Fruit fly (Drosophila melanogaster) whole organism, pupa: ENCODE data around the gene CG17746.

Experiments
- CG10348 ChIP-seq: fragments of 200-800 bp; sonication (Bioruptor generic); IDR thresholded peaks from 2 replicates; pipeline ENCODE4 v1.3.6; 2022; ENCODE audit warnings: missing biosample characterization, missing genetic modification characterization
- CG12605 ChIP-seq: fragments of 200-800 bp; sonication (Bioruptor generic); IDR thresholded peaks from 2 replicates; pipeline ENCODE4 v1.3.6; 2022; ENCODE audit warnings: missing biosample characterization, missing genetic modification characterization
- CG13204 ChIP-seq: fragments of 200-800 bp; sonication (Bioruptor generic); optimal IDR thresholded peaks from 2 replicates; lab custom pipeline; 2018; ENCODE audit warnings: missing biosample characterization, mild to moderate bottlenecking, missing genetic modification characterization, moderate library complexity
- CG14655 ChIP-seq: fragments of 200-800 bp; sonication (Bioruptor generic); optimal IDR thresholded peaks from 3 replicates; lab custom pipeline; 2017; ENCODE audit warnings: mild to moderate bottlenecking, missing biosample characterization, missing genetic modification reagents, missing genetic modification characterization
- CG15710 ChIP-seq: fragments of 200-800 bp; sonication (Bioruptor generic); optimal IDR thresholded peaks from 2 replicates; lab custom pipeline; 2018; ENCODE audit warnings: missing biosample characterization, mild to moderate bottlenecking, missing genetic modification characterization, moderate library complexity
- CG17806 ChIP-seq: fragments of 200-800 bp; sonication (Bioruptor generic); optimal IDR thresholded peaks from 2 replicates; lab custom pipeline; 2018; ENCODE audit warnings: missing biosample characterization, mild to moderate bottlenecking, missing genetic modification characterization, moderate library complexity
- CG32121 ChIP-seq: fragments of 200-800 bp; sonication (Bioruptor generic); IDR thresholded peaks from 2 replicates; pipeline ENCODE4 v1.3.6; 2022; ENCODE audit warnings: missing biosample characterization, missing genetic modification characterization
- CG34367 ChIP-seq: fragments of 200-800 bp; sonication (Bioruptor generic); optimal IDR thresholded peaks from 2 replicates; lab custom pipeline; 2018; ENCODE audit warnings: missing biosample characterization, mild to moderate bottlenecking, missing genetic modification characterization
- CG4496 ChIP-seq: fragments of 200-800 bp; sonication (Bioruptor generic); IDR thresholded peaks from 3 replicates; pipeline ENCODE4 v1.3.6; 2022; ENCODE audit warnings: missing biosample characterization, missing genetic modification characterization
- CG8159 ChIP-seq: fragments of 200-800 bp; sonication (Bioruptor generic); optimal IDR thresholded peaks from 3 replicates; lab custom pipeline; 2018; ENCODE audit warnings: missing biosample characterization, mild to moderate bottlenecking, missing genetic modification characterization, moderate library complexity
- CG8301 ChIP-seq: fragments of 200-800 bp; sonication (Bioruptor generic); optimal IDR thresholded peaks from 2 replicates; lab custom pipeline; 2018; ENCODE audit warnings: missing biosample characterization, mild to moderate bottlenecking, missing genetic modification characterization
- CG9948 ChIP-seq: fragments of 200-800 bp; sonication (Bioruptor generic); optimal IDR thresholded peaks from 2 replicates; lab custom pipeline; 2018; ENCODE audit warnings: missing biosample characterization, mild to moderate bottlenecking, missing genetic modification characterization, moderate library complexity
- D1 ChIP-seq: fragments of 200-800 bp; sonication (Bioruptor generic); optimal IDR thresholded peaks from 2 replicates; lab custom pipeline; 2018; ENCODE audit warnings: missing biosample characterization, mild to moderate bottlenecking, missing genetic modification characterization, moderate library complexity
- EcR ChIP-seq: fragments of 200-800 bp; sonication (Bioruptor generic); optimal IDR thresholded peaks from 3 replicates; lab custom pipeline; 2019; ENCODE audit warnings: missing biosample characterization, missing genetic modification characterization, mild to moderate bottlenecking, moderate library complexity, missing genetic modification reagents
- Ets98B ChIP-seq: fragments of 200-800 bp; sonication (Bioruptor generic); IDR thresholded peaks from 2 replicates; pipeline ENCODE4 v1.3.6; 2022; ENCODE audit warnings: missing biosample characterization, missing genetic modification characterization
- Pif1A ChIP-seq: fragments of 200-800 bp; sonication (Bioruptor generic); optimal IDR thresholded peaks from 3 replicates; lab custom pipeline; 2016; ENCODE audit warnings: missing biosample characterization, missing genetic modification characterization
- Pif1B ChIP-seq: fragments of 200-800 bp; sonication (Bioruptor generic); optimal IDR thresholded peaks from 3 replicates; lab custom pipeline; 2016; ENCODE audit warnings: missing biosample characterization, missing genetic modification characterization
- Snoo ChIP-seq: fragments of 200-800 bp; sonication (Bioruptor generic); optimal IDR thresholded peaks from 3 replicates; lab custom pipeline; 2017; ENCODE audit warnings: missing biosample characterization, mild to moderate bottlenecking, missing genetic modification characterization, inconsistent platforms
- fd96Ca ChIP-seq: fragments of 200-800 bp; sonication (Bioruptor generic); IDR thresholded peaks from 3 replicates; pipeline ENCODE4 v1.3.6; 2022; ENCODE audit warnings: missing biosample characterization, missing genetic modification characterization
- gl ChIP-seq: fragments of 200-800 bp; sonication (Bioruptor generic); optimal IDR thresholded peaks from 2 replicates; lab custom pipeline; 2018; ENCODE audit warnings: missing biosample characterization, mild to moderate bottlenecking, missing genetic modification characterization
- rn ChIP-seq: fragments of 200-800 bp; sonication (Bioruptor generic); IDR thresholded peaks from 2 replicates; pipeline ENCODE4 v1.3.6; 2022; ENCODE audit warnings: missing biosample characterization, missing genetic modification characterization

CG17746 gene

DNA sequence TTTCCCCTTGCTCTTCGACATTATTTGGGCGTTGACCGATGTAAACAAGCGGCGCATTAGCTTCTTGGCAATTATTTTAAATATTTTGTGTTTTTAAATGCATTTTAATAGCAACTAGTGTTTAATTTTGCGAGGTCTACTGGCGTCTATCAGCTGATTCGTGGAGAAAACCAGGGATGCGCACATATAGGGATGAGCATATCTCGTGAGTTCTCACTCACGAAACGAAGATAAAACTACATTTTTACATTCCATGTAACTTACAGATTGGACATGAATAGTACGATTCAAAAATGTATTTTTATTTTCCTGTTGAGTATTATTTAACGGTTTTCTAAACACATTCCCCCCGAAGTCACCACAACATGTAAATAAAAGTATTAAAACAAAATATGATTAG is 41.9 kb downstream of the CG17746 start, which contains the start of gene CG14966:
Gene CG14966, minus strand, starts transcription at position 168 of the 400 bp plus-strand sequence.
- no peak for TF ChIP-seq Pif1A (GFP tag; lab: Kevin White, UChicago)
- no peak for TF ChIP-seq CG10348 (GFP tag; lab: Robert Waterston, UW)
- TF ChIP-seq CG12605 (GFP tag; lab: Robert Waterston, UW): 0 out of 2 replicates have a peak, but pooled peaks have one; percentile 19
- TF ChIP-seq gl (tag; lab: Kevin White, UChicago): peak; percentile 6

DNA sequence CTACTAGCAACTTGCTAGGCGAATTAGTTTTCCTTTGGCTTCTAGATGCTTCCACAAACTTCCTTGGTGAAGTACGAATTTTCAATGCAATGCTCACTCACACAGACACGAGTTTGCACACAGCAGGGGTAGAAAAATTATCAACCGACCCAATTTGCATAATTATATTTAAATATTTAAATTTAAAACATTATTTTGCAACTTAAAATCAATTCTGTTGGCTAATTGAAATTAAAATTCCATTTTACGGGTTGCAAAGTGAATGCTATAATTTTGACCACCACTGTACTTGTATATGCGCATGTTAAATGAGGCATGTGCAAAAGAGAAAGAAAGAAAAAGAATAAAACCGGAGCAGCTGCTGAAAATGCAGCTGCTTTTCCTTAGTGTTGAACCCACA is 45.3 kb downstream of the CG17746 start:
- TF ChIP-seq CG12605 (GFP tag; lab: Robert Waterston, UW) (peak; percentile 99), CG17806 (tag; lab: Kevin White, UChicago) (peak; percentile 96), CG4496 (GFP tag; lab: Robert Waterston, UW) (peak; percentile 99), Snoo (peak; percentile 94), CG14655 (GFP tag; lab: Kevin White, UChicago) (peak; percentile 96), Pif1B (peak; percentile 98), CG10348 (GFP tag; lab: Robert Waterston, UW) (peak; percentile 84), CG34367 (tag; lab: Kevin White, UChicago) (peak; percentile 96), CG8159 (peak; percentile 94), CG32121 (GFP tag; lab: Robert Waterston, UW) (peak; percentile 98), Pif1A (GFP tag; lab: Kevin White, UChicago) (peak; percentile 98), CG15710 (peak; percentile 92), rn (GFP tag; lab: Robert Waterston, UW) (peak; percentile 96), CG13204 (GFP tag; lab: Kevin White, UChicago) (peak; percentile 55), EcR (GFP tag; lab: Kevin White, UChicago) (no peak), gl (tag; lab: Kevin White, UChicago) (peak; percentile 88), D1 (tag; lab: Kevin White, UChicago) (no peak), fd96Ca (GFP tag; lab: Robert Waterston, UW) (peak; percentile 95), Ets98B (GFP tag; lab: Robert Waterston, UW) (peak; percentile 98), CG9948 (tag; lab: Kevin White, UChicago) (peak; percentile 93), CG8301 (tag; lab: Kevin White, UChicago) (peak; percentile 97)

DNA sequence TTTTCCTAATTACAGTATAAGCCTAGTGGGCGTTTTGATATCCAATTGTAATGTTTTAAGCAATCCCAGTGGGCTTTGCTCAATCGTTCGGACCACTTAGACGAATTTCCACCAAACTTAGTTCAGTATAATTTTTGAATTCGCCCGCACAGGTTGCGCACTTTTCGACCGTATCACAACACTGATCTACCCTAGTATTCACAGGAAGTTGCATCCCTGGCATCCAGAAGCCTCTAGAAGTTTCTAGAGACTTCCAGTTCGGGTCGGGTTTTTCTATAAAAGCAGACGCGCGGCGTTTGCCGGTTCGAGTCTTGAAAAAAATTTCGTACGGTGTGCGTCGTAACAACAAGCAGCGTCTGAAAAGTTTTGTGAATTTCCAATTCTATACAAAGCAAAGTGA is 46.5 kb downstream of the CG17746 start, which contains the start of gene Hsp83:
Gene Hsp83, plus strand, starts transcription at position 58 of the 400 bp plus-strand sequence.
- TF ChIP-seq CG14655 (GFP tag; lab: Kevin White, UChicago) (no peak), CG9948 (tag; lab: Kevin White, UChicago) (peak; percentile 58), Pif1A (GFP tag; lab: Kevin White, UChicago) (peak; percentile 96), CG4496 (GFP tag; lab: Robert Waterston, UW) (peak; percentile 95), CG32121 (GFP tag; lab: Robert Waterston, UW) (peak; percentile 87), CG17806 (tag; lab: Kevin White, UChicago) (peak; percentile 65), Pif1B (peak; percentile 92), CG8301 (tag; lab: Kevin White, UChicago) (no peak), EcR (GFP tag; lab: Kevin White, UChicago) (peak; percentile 22), CG13204 (GFP tag; lab: Kevin White, UChicago) (peak; percentile 95), CG8159 (peak; percentile 72), CG34367 (tag; lab: Kevin White, UChicago) (peak; percentile 89), D1 (tag; lab: Kevin White, UChicago) (no peak), rn (GFP tag; lab: Robert Waterston, UW) (no peak), CG12605 (GFP tag; lab: Robert Waterston, UW) (peak; percentile 94), Snoo (peak; percentile 97), CG15710 (peak; percentile 76), gl (tag; lab: Kevin White, UChicago) (peak; percentile 95), CG10348 (GFP tag; lab: Robert Waterston, UW) (no peak), fd96Ca (GFP tag; lab: Robert Waterston, UW) (peak; percentile 72; the same call in 2 of the 3 replicates), Ets98B (GFP tag; lab: Robert Waterston, UW) (peak; percentile 94)

DNA sequence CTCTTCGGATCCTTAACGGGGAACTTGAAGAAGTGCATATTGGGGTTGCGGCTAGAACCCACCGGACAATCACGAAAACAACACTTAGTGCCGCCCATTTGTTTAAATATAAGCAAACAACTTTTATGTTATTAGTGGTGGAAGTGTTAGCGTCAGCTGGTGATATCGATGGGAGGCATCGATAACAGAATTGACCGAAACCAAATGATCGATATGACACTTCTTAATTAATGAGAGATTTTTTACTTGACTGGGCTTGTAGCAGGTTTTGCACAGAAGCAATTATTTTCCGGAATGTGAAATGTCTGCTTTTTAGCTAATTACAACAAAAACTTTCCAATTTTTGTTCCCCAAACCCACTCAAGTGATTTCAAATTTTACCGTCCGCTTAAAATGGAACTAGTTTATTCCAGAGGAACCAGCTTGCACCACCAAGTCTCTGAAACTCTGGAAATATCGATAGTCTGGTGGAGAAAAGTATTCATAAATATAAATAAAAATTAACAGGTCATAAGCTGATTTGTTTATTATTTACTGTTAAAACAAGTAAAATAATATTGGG is 47.0 kb downstream of the CG17746 start, which contains the start of gene CG14965:
Gene CG14965, minus strand, starts transcription at position 159 of the 562 bp plus-strand sequence.
- no peak for TF ChIP-seq CG10348 (GFP tag; lab: Robert Waterston, UW)
- TF ChIP-seq CG13204 (GFP tag; lab: Kevin White, UChicago): no peak
- TF ChIP-seq Pif1B: no peak
- TF ChIP-seq CG34367 (tag; lab: Kevin White, UChicago): no peak
- TF ChIP-seq gl (tag; lab: Kevin White, UChicago): no peak
- TF ChIP-seq rn (GFP tag; lab: Robert Waterston, UW): no peak
- no peak for TF ChIP-seq CG32121 (GFP tag; lab: Robert Waterston, UW)
- no peak for TF ChIP-seq CG4496 (GFP tag; lab: Robert Waterston, UW)
- TF ChIP-seq CG8159: no peak
- no peak for TF ChIP-seq EcR (GFP tag; lab: Kevin White, UChicago)
- no peak for TF ChIP-seq CG15710
- no peak for TF ChIP-seq Snoo
- TF ChIP-seq CG12605 (GFP tag; lab: Robert Waterston, UW): no peak
- no peak for TF ChIP-seq D1 (tag; lab: Kevin White, UChicago)
- no peak for TF ChIP-seq Ets98B (GFP tag; lab: Robert Waterston, UW)

DNA sequence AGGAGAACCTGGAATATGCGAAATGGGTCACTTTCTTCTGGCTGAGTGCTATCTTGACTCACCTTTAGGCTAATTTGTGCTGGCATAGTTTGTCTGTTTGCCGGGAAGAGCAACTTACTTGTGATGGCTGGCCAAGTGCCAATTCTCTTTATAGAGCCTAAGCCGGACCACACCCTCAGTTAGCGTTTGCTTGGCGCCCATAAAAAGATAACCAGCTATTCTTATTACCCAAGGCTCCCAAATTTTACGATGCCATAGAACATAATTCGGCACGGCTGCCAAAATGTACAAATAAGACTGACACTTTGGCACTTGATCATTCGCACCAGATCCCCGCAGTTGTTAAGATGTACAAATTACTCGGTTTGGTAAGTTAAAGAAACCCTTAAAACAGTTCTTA is 49.7 kb downstream of the CG17746 start, which contains the start of the genes CG42525 and CG14958:
Gene CG42525, minus strand, starts transcription at position 101 of the 400 bp plus-strand sequence.
Gene CG14958, plus strand, starts transcription at position 332 of the 400 bp plus-strand sequence.
- TF ChIP-seq rn (GFP tag; lab: Robert Waterston, UW): no peak
- no peak for TF ChIP-seq CG32121 (GFP tag; lab: Robert Waterston, UW)
- no peak for TF ChIP-seq CG13204 (GFP tag; lab: Kevin White, UChicago)
- TF ChIP-seq fd96Ca (GFP tag; lab: Robert Waterston, UW): no peak
- no peak for TF ChIP-seq Pif1B
- TF ChIP-seq CG17806 (tag; lab: Kevin White, UChicago): no peak
- TF ChIP-seq CG8301 (tag; lab: Kevin White, UChicago): no peak
- no peak for TF ChIP-seq CG14655 (GFP tag; lab: Kevin White, UChicago)
- TF ChIP-seq CG8159: no peak
- TF ChIP-seq CG34367 (tag; lab: Kevin White, UChicago): no peak
- no peak for TF ChIP-seq CG10348 (GFP tag; lab: Robert Waterston, UW)
- no peak for TF ChIP-seq EcR (GFP tag; lab: Kevin White, UChicago)
- TF ChIP-seq CG12605 (GFP tag; lab: Robert Waterston, UW): no peak
- no peak for TF ChIP-seq CG4496 (GFP tag; lab: Robert Waterston, UW)
- TF ChIP-seq Ets98B (GFP tag; lab: Robert Waterston, UW): no peak
- no peak for TF ChIP-seq CG9948 (tag; lab: Kevin White, UChicago)
- TF ChIP-seq Snoo: no peak
